Fruit fly (Drosophila melanogaster) whole organism, adult: ENCODE results near the gene CG42324.

Source experiments
- CG12768 ChIP-seq: fragments of 200-800 bp; sonication (Bioruptor generic); optimal IDR thresholded peaks from 2 replicates; lab custom pipeline; 2017; ENCODE audit warnings: missing biosample characterization, missing genetic modification characterization, mild to moderate bottlenecking, moderate library complexity, missing genetic modification reagents
- CG14711 ChIP-seq: fragments of 200-800 bp; sonication (Bioruptor generic); optimal IDR thresholded peaks from 2 replicates; lab custom pipeline; 2018; ENCODE audit warnings: missing biosample characterization, mild to moderate bottlenecking, missing genetic modification characterization, moderate library complexity
- CG33017 ChIP-seq: fragments of 200-800 bp; sonication (Bioruptor generic); optimal IDR thresholded peaks from 2 replicates; lab custom pipeline; 2018; ENCODE audit warnings: missing biosample characterization, mild to moderate bottlenecking, missing genetic modification characterization, moderate library complexity
- CG7101 ChIP-seq: fragments of 200-800 bp; sonication (Bioruptor generic); optimal IDR thresholded peaks from 2 replicates; lab custom pipeline; 2018; ENCODE audit warnings: missing biosample characterization, mild to moderate bottlenecking, missing genetic modification characterization, moderate library complexity
- Crg-1 ChIP-seq: fragments of 200-800 bp; sonication (Bioruptor generic); optimal IDR thresholded peaks from 2 replicates; lab custom pipeline; 2016; ENCODE audit warnings: missing biosample characterization, missing genetic modification characterization
- Hr96 ChIP-seq: fragments of 200-800 bp; sonication (Bioruptor generic); optimal IDR thresholded peaks from 2 replicates; lab custom pipeline; 2016; ENCODE audit warnings: missing biosample characterization, missing genetic modification characterization
- Mnt ChIP-seq: fragments of 200-800 bp; sonication (Bioruptor generic); optimal IDR thresholded peaks from 2 replicates; lab custom pipeline; 2016; ENCODE audit warnings: missing biosample characterization, mild to moderate bottlenecking, missing genetic modification characterization
- bab1 ChIP-seq: fragments of 200-800 bp; sonication (Bioruptor generic); optimal IDR thresholded peaks from 3 replicates; lab custom pipeline; 2019; ENCODE audit warnings: missing biosample characterization, mild to moderate bottlenecking, missing genetic modification characterization, moderate library complexity
- cic ChIP-seq: fragments of 200-800 bp; sonication (Bioruptor generic); optimal IDR thresholded peaks from 2 replicates; lab custom pipeline; 2017; ENCODE audit warnings: missing biosample characterization, mild to moderate bottlenecking, missing genetic modification characterization, moderate library complexity
- ovo ChIP-seq: fragments of 200-800 bp; sonication (Bioruptor generic); optimal IDR thresholded peaks from 2 replicates; lab custom pipeline; 2016; ENCODE audit warnings: missing biosample characterization, missing genetic modification characterization
- tj ChIP-seq: fragments of 200-800 bp; sonication (Bioruptor generic); optimal IDR thresholded peaks from 3 replicates; lab custom pipeline; 2017; ENCODE audit warnings: missing biosample characterization, mild to moderate bottlenecking, missing genetic modification characterization, moderate library complexity

dm6 chr3L:3552313-3552868 is 80.1 kb downstream of the CG42324 start:
- no peak for TF ChIP-seq tj (GFP tag; lab: Kevin White, UChicago)
- TF ChIP-seq Mnt (GFP tag; lab: Kevin White, UChicago): no peak
- no peak for TF ChIP-seq CG7101 (tag; lab: Kevin White, UChicago)
- TF ChIP-seq cic (GFP tag; lab: Kevin White, UChicago): no peak
- no peak for TF ChIP-seq CG12768 (GFP tag; lab: Kevin White, UChicago)
- TF ChIP-seq Hr96 (GFP tag; lab: Kevin White, UChicago): no peak
- TF ChIP-seq CG33017: no peak
- no peak for TF ChIP-seq Crg-1 (GFP tag; lab: Kevin White, UChicago)
- no peak for TF ChIP-seq ovo (GFP tag; lab: Kevin White, UChicago)
- TF ChIP-seq CG14711 (tag; lab: Kevin White, UChicago): no peak
- no peak for TF ChIP-seq bab1 (GFP tag; lab: Kevin White, UChicago)
